Fruit fly (Drosophila melanogaster) S2 (cell line): ENCODE data around the gene CG7182.

Experiments used
- CG8478 ChIP-seq: fragments of >200 bp; optimal IDR thresholded peaks from 2 replicates; lab custom pipeline; 2018
- CTCF ChIP-seq, 2 experiments: fragments of >200 bp; optimal IDR thresholded peaks; 2 replicates each; lab custom pipeline; 2018

- TF ChIP-seq CG8478 (no peak), CTCF (optimal IDR thresholded peaks at IDR 0.05; lab: Kevin White, UChicago) (no peak)
Measured at dm6 chr3L:8314788-8315140, 31.4 kb downstream of the CG7182 start.
